Worm (Caenorhabditis elegans) whole organism, young adult: ENCODE results near the gene ptr-25.

Experiments used
- B0019.2 ChIP-seq: fragments of 200-800 bp; sonication (Bioruptor generic); conservative IDR thresholded peaks from 2 replicates; pipeline ENCODE4 v1.3.6; 2022; ENCODE audit warnings: missing genetic modification reagents, missing genetic modification characterization, missing compliant biosample characterization
- B0336.3 ChIP-seq: fragments of 200-800 bp; sonication (Bioruptor generic); IDR thresholded peaks from 2 replicates; pipeline ENCODE4 v1.3.6; 2022; ENCODE audit warnings: missing genetic modification characterization, missing compliant biosample characterization
- C06A6.2 ChIP-seq: fragments of 200-800 bp; sonication (Bioruptor generic); conservative IDR thresholded peaks from 2 replicates; pipeline ENCODE4 v1.3.6; 2022; ENCODE audit warnings: missing genetic modification characterization, missing compliant biosample characterization
- F23B12.7 ChIP-seq: sonication (generic microtip); optimal IDR thresholded peaks from 2 replicates; lab custom pipeline; 2017; ENCODE audit warnings: missing genetic modification characterization, mild to moderate bottlenecking, missing compliant biosample characterization, antibody characterized with exemption, moderate library complexity; ENCODE audit not compliant: insufficient read depth
- F37B4.10 ChIP-seq: fragments of 200-800 bp; sonication (Bioruptor generic); IDR thresholded peaks from 2 replicates; pipeline ENCODE4 v1.3.6; 2022; ENCODE audit warnings: missing genetic modification characterization, missing compliant biosample characterization
- F55B11.4 ChIP-seq: sonication (generic microtip); optimal IDR thresholded peaks from 2 replicates; lab custom pipeline; 2016; ENCODE audit warnings: missing compliant biosample characterization, missing genetic modification characterization, borderline replicate concordance; ENCODE audit not compliant: insufficient read depth
- Y67H2A.10 ChIP-seq: fragments of 200-800 bp; sonication (Bioruptor generic); conservative IDR thresholded peaks from 2 replicates; pipeline ENCODE4 v1.3.6; 2022; ENCODE audit warnings: missing genetic modification reagents, missing genetic modification characterization, missing compliant biosample characterization
- Y95B8A.8 ChIP-seq: fragments of 200-800 bp; sonication (Bioruptor generic); IDR thresholded peaks from 2 replicates; pipeline ENCODE4 v1.3.6; 2022; ENCODE audit warnings: missing genetic modification reagents, missing genetic modification characterization, missing compliant biosample characterization
- ZK185.1 ChIP-seq: sonication (generic microtip); optimal IDR thresholded peaks from 2 replicates; lab custom pipeline; 2016; ENCODE audit warnings: mild to moderate bottlenecking, missing genetic modification characterization, missing compliant biosample characterization; ENCODE audit not compliant: poor library complexity, severe bottlenecking
- ama-1 ChIP-seq, 3 experiments: fragments of 150-350 bp in 1 of 3; sonication (generic microtip) in 2 of 3; optimal IDR thresholded peaks; 2 replicates each; lab custom pipeline; 2014 to 2018; ENCODE audit warnings: missing biosample characterization in 2 of 3, missing genetic modification characterization in 2 of 3, missing genetic modification reagents in 2 of 3
- aptf-2 ChIP-seq: fragments of 200-800 bp; sonication (Bioruptor generic); conservative IDR thresholded peaks from 2 replicates; pipeline ENCODE4 v1.3.6; 2022; ENCODE audit warnings: missing genetic modification reagents, missing genetic modification characterization, missing compliant biosample characterization
- aptf-3 ChIP-seq: fragments of 200-800 bp; sonication (Bioruptor generic); IDR thresholded peaks from 2 replicates; pipeline ENCODE4 v1.3.6; 2022; ENCODE audit warnings: missing genetic modification characterization, missing compliant biosample characterization
- atf-7 ChIP-seq: sonication (generic microtip); optimal IDR thresholded peaks from 2 replicates; lab custom pipeline; 2017; ENCODE audit warnings: mild to moderate bottlenecking, missing genetic modification characterization, missing compliant biosample characterization
- athp-1 ChIP-seq: sonication (generic microtip); optimal IDR thresholded peaks from 2 replicates; lab custom pipeline; 2017; ENCODE audit warnings: mild to moderate bottlenecking, missing genetic modification characterization, missing compliant biosample characterization
- cebp-1 ChIP-seq, 2 experiments: fragments of 200-800 bp in 1 of 2; sonication (Bioruptor generic) in 1 of 2; sonication (generic microtip) in 1 of 2; IDR thresholded peaks in 1 of 2; optimal IDR thresholded peaks in 1 of 2; 2 replicates each; pipeline versions ENCODE4 v1.3.6 to Lab custom; 2017 to 2022; ENCODE audit warnings: missing compliant biosample characterization in 2 of 2, missing genetic modification characterization in 2 of 2, mild to moderate bottlenecking in 1 of 2, missing genetic modification reagents in 1 of 2, moderate library complexity in 1 of 2
- ceh-100 ChIP-seq: fragments of 200-800 bp; sonication (Bioruptor generic); IDR thresholded peaks from 2 replicates; pipeline ENCODE4 v1.3.6; 2022; ENCODE audit warnings: missing genetic modification reagents, missing genetic modification characterization, missing compliant biosample characterization
- ceh-27 ChIP-seq: fragments of 200-800 bp; sonication (Bioruptor generic); optimal IDR thresholded peaks from 2 replicates; lab custom pipeline; 2018; ENCODE audit warnings: mild to moderate bottlenecking, missing genetic modification characterization, moderate library complexity, missing compliant biosample characterization
- chd-7 ChIP-seq: sonication (generic microtip); optimal IDR thresholded peaks from 2 replicates; lab custom pipeline; 2016; ENCODE audit warnings: mild to moderate bottlenecking, missing genetic modification characterization, moderate library complexity, missing compliant biosample characterization
- dox-1 ChIP-seq: fragments of 200-800 bp; sonication (Bioruptor generic); IDR thresholded peaks from 2 replicates; pipeline ENCODE4 v1.3.6; 2022; ENCODE audit warnings: missing genetic modification reagents, missing genetic modification characterization, missing compliant biosample characterization
- efl-1 ChIP-seq: fragments of 150-350 bp; optimal IDR thresholded peaks from 2 replicates; lab custom pipeline; 2014; ENCODE audit warnings: missing biosample characterization, missing genetic modification reagents, missing genetic modification characterization
- egl-18 ChIP-seq: fragments of 200-800 bp; sonication (Bioruptor generic); IDR thresholded peaks from 2 replicates; pipeline ENCODE4 v1.3.6; 2022; ENCODE audit warnings: missing genetic modification reagents, missing genetic modification characterization, missing compliant biosample characterization
- ets-4 ChIP-seq: fragments of 200-800 bp; sonication (Bioruptor generic); optimal IDR thresholded peaks from 2 replicates; lab custom pipeline; 2018; ENCODE audit warnings: mild to moderate bottlenecking, missing genetic modification characterization, missing compliant biosample characterization
- fkh-3 ChIP-seq: sonication (generic microtip); optimal IDR thresholded peaks from 2 replicates; lab custom pipeline; 2016; ENCODE audit warnings: mild to moderate bottlenecking, missing genetic modification characterization, missing compliant biosample characterization
- hmg-1.2 ChIP-seq: fragments of 200-800 bp; sonication (Bioruptor generic); IDR thresholded peaks from 2 replicates; pipeline ENCODE4 v1.3.6; 2022; ENCODE audit warnings: missing genetic modification reagents, missing genetic modification characterization, missing compliant biosample characterization
- hmg-20 ChIP-seq: fragments of 200-800 bp; sonication (Bioruptor generic); IDR thresholded peaks from 2 replicates; pipeline ENCODE4 v1.3.6; 2022; ENCODE audit warnings: missing genetic modification reagents, missing genetic modification characterization, missing compliant biosample characterization
- hsf-1 ChIP-seq: fragments of 200-800 bp; sonication (Bioruptor generic); IDR thresholded peaks from 2 replicates; pipeline ENCODE4 v1.3.6; 2022; ENCODE audit warnings: missing genetic modification reagents, missing genetic modification characterization, missing compliant biosample characterization
- lag-1 ChIP-seq: fragments of 200-800 bp; sonication (Bioruptor generic); IDR thresholded peaks from 2 replicates; pipeline ENCODE4 v1.3.6; 2022; ENCODE audit warnings: missing genetic modification reagents, missing genetic modification characterization, missing compliant biosample characterization
- let-526 ChIP-seq: fragments of 200-800 bp; sonication (Bioruptor generic); IDR thresholded peaks from 2 replicates; pipeline ENCODE4 v1.3.6; 2022; ENCODE audit warnings: missing genetic modification reagents, missing genetic modification characterization, missing compliant biosample characterization
- let-607 ChIP-seq, 2 experiments: fragments of 200-800 bp in 1 of 2; sonication (Bioruptor generic) in 1 of 2; sonication (generic microtip) in 1 of 2; optimal IDR thresholded peaks; 2 replicates each; lab custom pipeline; 2016 to 2018; ENCODE audit warnings: mild to moderate bottlenecking in 2 of 2, missing compliant biosample characterization in 2 of 2, missing genetic modification characterization in 2 of 2, moderate library complexity in 2 of 2, missing genotype in 1 of 2
- lin-26 ChIP-seq: fragments of 200-800 bp; sonication (Bioruptor generic); IDR thresholded peaks from 2 replicates; pipeline ENCODE4 v1.3.6; 2022; ENCODE audit warnings: missing genetic modification reagents, missing genetic modification characterization, missing compliant biosample characterization
- lir-1 ChIP-seq: fragments of 200-800 bp; sonication (Bioruptor generic); conservative IDR thresholded peaks from 2 replicates; pipeline ENCODE4 v1.3.6; 2022; ENCODE audit warnings: missing genetic modification reagents, missing genetic modification characterization, missing compliant biosample characterization
- mcd-1 ChIP-seq: fragments of 200-800 bp; sonication (Bioruptor generic); IDR thresholded peaks from 2 replicates; pipeline ENCODE4 v1.3.6; 2022; ENCODE audit warnings: missing genetic modification reagents, missing genetic modification characterization, missing compliant biosample characterization
- mel-28 ChIP-seq: sonication (generic microtip); optimal IDR thresholded peaks from 2 replicates; lab custom pipeline; 2016; ENCODE audit warnings: borderline replicate concordance, mild to moderate bottlenecking, missing genetic modification characterization, missing compliant biosample characterization
- nfya-1 ChIP-seq: sonication (generic microtip); optimal IDR thresholded peaks from 2 replicates; lab custom pipeline; 2017; ENCODE audit warnings: antibody characterized with exemption, missing compliant biosample characterization, missing genetic modification characterization, borderline replicate concordance; ENCODE audit not compliant: insufficient read depth
- nhr-80 ChIP-seq: sonication (generic microtip); optimal IDR thresholded peaks from 2 replicates; lab custom pipeline; 2016; ENCODE audit warnings: missing genetic modification characterization, missing compliant biosample characterization
- pha-4 ChIP-seq: fragments of 150-350 bp; sonication (generic microtip); optimal IDR thresholded peaks from 2 replicates; lab custom pipeline; 2014; ENCODE audit warnings: missing biosample characterization, missing genetic modification reagents, missing genetic modification characterization
- rcor-1 ChIP-seq: fragments of 200-800 bp; sonication (Bioruptor generic); IDR thresholded peaks from 2 replicates; pipeline ENCODE4 v1.3.6; 2022; ENCODE audit warnings: missing genetic modification reagents, missing genetic modification characterization, missing compliant biosample characterization
- snpc-3.4 ChIP-seq: sonication (generic microtip); optimal IDR thresholded peaks from 2 replicates; lab custom pipeline; 2017; ENCODE audit warnings: missing genetic modification characterization, mild to moderate bottlenecking, missing compliant biosample characterization, antibody characterized with exemption, moderate library complexity, missing genotype, missing genetic modification reagents
- tbp1 ChIP-seq: fragments of 200-800 bp; sonication (Bioruptor generic); optimal IDR thresholded peaks from 2 replicates; lab custom pipeline; 2018; ENCODE audit warnings: mild to moderate bottlenecking, missing genetic modification characterization, missing compliant biosample characterization
- tlf-1 ChIP-seq: fragments of 200-800 bp; sonication (Bioruptor generic); optimal IDR thresholded peaks from 2 replicates; lab custom pipeline; 2018; ENCODE audit warnings: mild to moderate bottlenecking, missing genetic modification characterization, missing compliant biosample characterization
- zfh-2 ChIP-seq: fragments of 200-800 bp; sonication (Bioruptor generic); conservative IDR thresholded peaks from 2 replicates; pipeline ENCODE4 v1.3.6; 2022; ENCODE audit warnings: missing genetic modification reagents, missing genetic modification characterization, missing compliant biosample characterization
- ztf-25 ChIP-seq: fragments of 200-800 bp; sonication (Bioruptor generic); IDR thresholded peaks from 2 replicates; pipeline ENCODE4 v1.3.6; 2022; ENCODE audit warnings: missing genetic modification reagents, missing genetic modification characterization, missing compliant biosample characterization
- ztf-3 ChIP-seq: fragments of 200-800 bp; sonication (Bioruptor generic); optimal IDR thresholded peaks from 2 replicates; lab custom pipeline; 2018; ENCODE audit warnings: mild to moderate bottlenecking, missing genetic modification characterization, missing compliant biosample characterization

ptr-25 gene

ce11 chrIII:10481988-10482387 is 5.9 kb upstream of the ptr-25 start, which contains the start of gene D2045.8:
Gene D2045.8, plus strand, starts transcription at chrIII:10482288.
- TF ChIP-seq zfh-2 (GFP tag; lab: Robert Waterston, UW) (no peak), B0336.3 (GFP tag; lab: Robert Waterston, UW) (no peak), cebp-1 (GFP tag; IDR thresholded peaks at IDR 0.05; lab: Robert Waterston, UW) (no peak), cebp-1 (tag; optimal IDR thresholded peaks at IDR 0.05; lab: Kevin White, UChicago) (no peak), athp-1 (tag; lab: Kevin White, UChicago) (no peak), ets-4 (GFP tag; lab: Kevin White, UChicago) (no peak), tbp1 (no peak), lin-26 (GFP tag; lab: Robert Waterston, UW) (no peak), B0019.2 (GFP tag; lab: Robert Waterston, UW) (no peak), ama-1 (optimal IDR thresholded peaks at IDR 0.05; lab: Kevin White, UChicago) (no peak), ama-1 (GFP tag; optimal IDR thresholded peaks at IDR 0.05; lab: Kevin White, UChicago) (no peak), hsf-1 (no peak), aptf-3 (GFP tag; lab: Robert Waterston, UW) (no peak), nhr-80 (no peak), F55B11.4 (tag; lab: Kevin White, UChicago) (no peak), lir-1 (GFP tag; lab: Robert Waterston, UW) (no peak), snpc-3.4 (tag; lab: Kevin White, UChicago) (no peak), C06A6.2 (GFP tag; lab: Robert Waterston, UW) (no peak), aptf-2 (GFP tag; lab: Robert Waterston, UW) (no peak), Y95B8A.8 (GFP tag; lab: Robert Waterston, UW) (no peak), hmg-20 (no peak)

DNA sequence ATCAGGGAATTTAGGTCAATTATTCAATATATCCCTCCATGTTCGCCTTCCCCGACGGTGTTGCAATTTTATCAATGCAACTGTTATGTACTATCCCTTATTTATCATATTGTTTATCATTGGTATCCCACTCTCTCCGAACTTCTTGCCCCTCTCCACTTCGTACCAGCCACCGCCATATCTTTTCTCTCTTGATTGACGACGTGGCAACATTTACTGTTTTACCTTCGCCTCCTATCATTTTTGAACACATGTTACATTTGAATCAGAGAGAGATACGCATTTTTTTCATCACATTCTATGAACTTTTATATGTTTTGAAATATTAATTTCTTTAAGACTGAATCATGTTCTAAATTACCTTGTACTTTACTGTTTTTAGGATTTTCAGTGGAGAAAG is 1.5 kb upstream of the ptr-25 start:
- no peak for TF ChIP-seq efl-1
- TF ChIP-seq rcor-1 (GFP tag; lab: Robert Waterston, UW): no peak
- TF ChIP-seq mel-28 (tag; lab: Kevin White, UChicago): no peak
- no peak for TF ChIP-seq let-526
- no peak for TF ChIP-seq lag-1
- TF ChIP-seq chd-7 (tag; lab: Kevin White, UChicago): no peak
- TF ChIP-seq F37B4.10: no peak
- TF ChIP-seq, all 124 proteins: peak for 0

DNA sequence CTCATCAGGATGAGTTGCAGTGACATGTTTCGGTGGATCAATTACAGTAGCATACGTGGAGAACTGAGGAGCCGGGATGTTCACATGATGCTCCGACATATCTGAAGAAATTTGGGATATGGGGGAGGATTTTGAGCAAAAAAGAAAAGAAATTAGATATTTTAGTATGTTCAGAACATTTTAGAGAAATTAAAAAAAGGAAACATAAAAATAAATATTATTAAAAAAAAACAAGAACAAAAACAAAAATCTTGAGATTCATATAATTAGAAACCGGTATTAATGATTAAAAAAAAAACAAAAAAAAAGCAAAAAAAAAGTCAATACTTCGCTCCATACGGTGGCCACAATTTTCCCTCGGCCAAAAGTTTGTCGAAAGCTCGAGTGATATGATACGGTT is 15.8 kb downstream of the ptr-25 start, which contains the start of gene rab-33:
TSS of gene rab-33 (minus strand) at position 101 of the 400 bp plus-strand sequence.
- TF ChIP-seq dox-1 (GFP tag; lab: Robert Waterston, UW) (no peak), ztf-25 (GFP tag; lab: Robert Waterston, UW) (no peak), let-607 (tag; optimal IDR thresholded peaks at IDR 0.05; lab: Kevin White, UChicago) (no peak)

DNA sequence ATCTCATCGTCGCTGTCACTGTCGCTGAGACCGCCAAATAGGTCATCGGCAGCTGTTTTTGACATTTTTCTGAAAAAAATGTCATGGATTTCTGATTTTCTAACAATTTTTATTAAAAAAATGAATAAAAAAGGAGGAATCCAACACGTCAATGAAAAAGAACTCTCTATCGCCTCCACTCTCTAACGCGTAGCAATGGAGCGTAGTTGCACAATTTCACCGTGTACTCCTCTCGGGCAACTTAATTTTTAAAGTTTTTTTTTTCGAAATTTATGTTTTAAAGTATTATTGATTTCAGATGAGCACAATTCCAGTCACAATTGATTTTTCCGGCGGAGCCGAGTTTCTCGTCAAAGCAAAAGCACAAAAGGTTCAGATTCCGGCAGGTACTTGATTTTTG is 17.3 kb downstream of the ptr-25 start, which contains the start of the genes taf-11.3 and urm-1:
TSS of gene taf-11.3 (minus strand) at position 69 of the 400 bp plus-strand sequence.
TSS of gene urm-1 (plus strand) at position 299 of the 400 bp plus-strand sequence.
- TF ChIP-seq tlf-1 (GFP tag; lab: Kevin White, UChicago) (no peak), F55B11.4 (tag; lab: Kevin White, UChicago) (no peak), atf-7 (tag; lab: Kevin White, UChicago) (no peak), tbp1 (peak; percentile 35), nfya-1 (no peak), ceh-27 (no peak), fkh-3 (no peak), ZK185.1 (tag; lab: Kevin White, UChicago) (peak; percentile 30), mcd-1 (GFP tag; lab: Robert Waterston, UW) (peak; percentile 92), ztf-3 (GFP tag; lab: Kevin White, UChicago) (no peak), let-607 (tag; optimal IDR thresholded peaks at IDR 0.05; lab: Kevin White, UChicago) (peak in 1 of 2 experiments; percentile 62), F23B12.7 (tag; lab: Kevin White, UChicago) (peak; percentile 16), ceh-100 (peak; percentile 31; the same call in 1 of the 2 replicates), hmg-1.2 (GFP tag; lab: Robert Waterston, UW) (peak; percentile 93), Y67H2A.10 (GFP tag; lab: Robert Waterston, UW) (no peak), ets-4 (GFP tag; lab: Kevin White, UChicago) (no peak), egl-18 (no peak), pha-4 (peak; percentile 15)
